Worm (Caenorhabditis elegans): ENCODE data around the gene orc-3.

The orc-3 gene

ce11 chrIII:1214680-1215079 lies 6.7 kb downstream of the orc-3 start, which contains the start of gene Y119D3B.21:
Y119D3B.21 (plus strand) TSS chrIII:1215000.
- no peak for TF ChIP-seq egl-18 (GFP tag; IDR thresholded peaks at IDR 0.05)
- peak; percentile 39 for TF ChIP-seq ztf-22 (GFP tag; optimal IDR thresholded peaks at IDR 0.05)
- no peak for TF ChIP-seq F23B12.7 (tag; optimal IDR thresholded peaks at IDR 0.05; ENCODE audit: insufficient read depth)
- TF ChIP-seq repo-1 (tag; optimal IDR thresholded peaks at IDR 0.05) = no peak
- TF ChIP-seq tbp1 (GFP tag; optimal IDR thresholded peaks at IDR 0.05) = peak; percentile 6
- TF ChIP-seq snpc-3.4 (tag; optimal IDR thresholded peaks at IDR 0.05) = no peak
- TF ChIP-seq dox-1 (GFP tag; IDR thresholded peaks at IDR 0.05) = peak; percentile 65
- TF ChIP-seq ets-4 (GFP tag; optimal IDR thresholded peaks at IDR 0.05) = peak; percentile 14
- no peak for TF ChIP-seq die-1 (tag; optimal IDR thresholded peaks at IDR 0.05)
- peak; percentile 11 for TF ChIP-seq lin-54 (GFP tag; optimal IDR thresholded peaks at IDR 0.05)
- TF ChIP-seq B0035.1 (tag; optimal IDR thresholded peaks at IDR 0.05) = no peak
- no peak for TF ChIP-seq F49E8.2 (tag; optimal IDR thresholded peaks at IDR 0.05; ENCODE audit: insufficient read depth)
- TF ChIP-seq cebp-1 (GFP tag; IDR thresholded peaks at IDR 0.05) = no peak
- peak; percentile 74 for TF ChIP-seq cebp-1 (tag; optimal IDR thresholded peaks at IDR 0.05)
- peak; percentile 23 for TF ChIP-seq nhr-90 (tag; optimal IDR thresholded peaks at IDR 0.05)
- TF ChIP-seq ceh-79 (tag; optimal IDR thresholded peaks at IDR 0.05) = no peak
- no peak for TF ChIP-seq nhr-179 (tag; optimal IDR thresholded peaks at IDR 0.05)
- TF ChIP-seq nhr-80 (tag; optimal IDR thresholded peaks at IDR 0.05) = peak; percentile 98
- TF ChIP-seq attf-5 (GFP tag; optimal IDR thresholded peaks at IDR 0.05) = peak; percentile 34
- peak; percentile 38; the same call in 1 of the 2 replicates for TF ChIP-seq mcd-1 (GFP tag; IDR thresholded peaks at IDR 0.05)

- TF ChIP-seq ceh-40 (GFP tag; IDR thresholded peaks at IDR 0.05) (no peak), fkh-3 (tag; optimal IDR thresholded peaks at IDR 0.05) (no peak), bed-2 (GFP tag; IDR thresholded peaks at IDR 0.05) (no peak), ceh-91 (GFP tag; IDR thresholded peaks at IDR 0.05) (no peak)
These were observed 8.2 kb downstream of the orc-3 start for ce11 chrIII:1216096-1216495.

- TF ChIP-seq pbrm-1 (GFP tag; IDR thresholded peaks at IDR 0.05) (peak; percentile 52; the same call in 1 of the 2 replicates), lin-26 (GFP tag; IDR thresholded peaks at IDR 0.05) (peak; percentile 73; the same call in 1 of the 2 replicates), B0336.3 (GFP tag; IDR thresholded peaks at IDR 0.05) (no peak), lin-40 (tag; optimal IDR thresholded peaks at IDR 0.05) (peak; percentile 28), dpl-1 (GFP tag; optimal IDR thresholded peaks at IDR 0.05) (peak; percentile 8), D2030.7 (GFP tag; IDR thresholded peaks at IDR 0.05) (peak; percentile 51), repo-1 (tag; optimal IDR thresholded peaks at IDR 0.05) (no peak), atf-7 (tag; optimal IDR thresholded peaks at IDR 0.05) (no peak), die-1 (tag; optimal IDR thresholded peaks at IDR 0.05) (no peak), bed-2 (GFP tag; IDR thresholded peaks at IDR 0.05) (no peak), F23B12.7 (tag; optimal IDR thresholded peaks at IDR 0.05; ENCODE audit: insufficient read depth) (peak; percentile 36), ztf-26 (tag; optimal IDR thresholded peaks at IDR 0.05) (peak; percentile 13), fkh-3 (tag; optimal IDR thresholded peaks at IDR 0.05) (no peak), snpc-4 (GFP tag; optimal IDR thresholded peaks at IDR 0.05) (no peak), snpc-4 (tag; optimal IDR thresholded peaks at IDR 0.05) (peak in 1 of 4 experiments; percentile 25), ccch-3 (GFP tag; optimal IDR thresholded peaks at IDR 0.05) (no peak), hmg-1.2 (GFP tag; IDR thresholded peaks at IDR 0.05) (peak; percentile 47), attf-5 (GFP tag; optimal IDR thresholded peaks at IDR 0.05) (peak; percentile 29), ztf-18 (tag; optimal IDR thresholded peaks at IDR 0.05) (peak; percentile 42), Y56A3A.18 (GFP tag; IDR thresholded peaks at IDR 0.05) (0 out of 2 replicates have a peak, but pooled peaks have one; percentile 34), ztf-6 (GFP tag; IDR thresholded peaks at IDR 0.05) (no peak), mcd-1 (GFP tag; IDR thresholded peaks at IDR 0.05) (peak; percentile 42), snpc-1.3 (tag; optimal IDR thresholded peaks at IDR 0.05; ENCODE audit: insufficient read depth) (peak; percentile 38), nfyb-1 (GFP tag; IDR thresholded peaks at IDR 0.05) (0 out of 2 replicates have a peak, but pooled peaks have one; percentile 45), rpc-1 (optimal IDR thresholded peaks at IDR 0.05) (peak; percentile 59), rpc-1 (tag; optimal IDR thresholded peaks at IDR 0.05) (peak; percentile 78), mxl-1 (tag; optimal IDR thresholded peaks at IDR 0.05) (peak; percentile 25), zfh-2 (GFP tag; conservative IDR thresholded peaks at IDR 0.05) (peak; percentile 49; the same call in 1 of the 2 replicates), C17E4.6 (GFP tag; IDR thresholded peaks at IDR 0.05) (no peak), lin-54 (GFP tag; optimal IDR thresholded peaks at IDR 0.05) (peak; percentile 24)
These were observed 10.3 kb downstream of the orc-3 start for ce11 chrIII:1218221-1218620.
